Worm (Caenorhabditis elegans): ENCODE data around the gene F37A4.2.

Gene F37A4.2

DNA sequence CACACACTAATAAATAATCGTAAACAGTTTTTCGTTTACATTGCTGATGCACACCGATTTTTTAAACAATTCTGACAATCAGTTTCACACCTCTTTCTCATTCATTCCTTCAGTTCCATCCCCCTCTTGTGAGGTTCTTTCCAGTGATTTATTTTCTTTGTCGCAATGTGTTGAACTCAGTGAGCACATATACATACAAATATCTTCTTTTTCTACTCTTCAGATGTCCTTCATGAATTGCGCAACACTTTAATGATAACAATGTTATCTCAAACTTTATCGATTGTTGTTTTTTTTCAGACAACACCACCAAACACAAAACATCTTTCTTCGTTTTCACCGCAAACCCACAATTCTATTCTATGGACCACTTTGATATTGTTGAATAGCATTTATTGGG is 23.8 kb downstream of the F37A4.2 start, which contains the start of gene dig-1:
Gene dig-1, plus strand, starts transcription at position 301 of the 400 bp plus-strand sequence.
- TF ChIP-seq unc-42 (tag; optimal IDR thresholded peaks at IDR 0.05) (no peak), pros-1 (tag; optimal IDR thresholded peaks at IDR 0.05) (no peak), pag-3 (tag; optimal IDR thresholded peaks at IDR 0.05; ENCODE audit: borderline replicate concordance) (no peak), pqm-1 (tag; optimal IDR thresholded peaks at IDR 0.05) (no peak), fax-1 (tag; optimal IDR thresholded peaks at IDR 0.05) (no peak)

DNA sequence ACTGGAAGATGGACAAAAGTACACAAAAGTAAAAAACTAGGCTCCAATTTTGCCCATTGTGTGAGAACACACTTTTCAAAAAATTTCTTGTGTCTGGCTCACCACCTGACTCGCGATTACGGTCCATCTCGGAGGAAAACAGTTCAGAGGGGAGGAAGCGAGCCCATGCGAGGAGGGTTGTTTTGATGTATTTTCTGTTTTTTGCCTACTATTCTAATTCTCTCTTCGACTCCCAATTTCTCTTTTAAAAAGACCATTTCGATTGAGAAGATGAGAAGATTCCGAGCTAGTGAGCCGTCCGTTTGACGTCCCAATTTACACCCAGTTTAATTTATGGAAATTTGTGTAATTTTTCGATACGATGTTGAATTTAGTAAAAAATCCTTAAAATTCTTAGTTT is 24.4 kb downstream of the F37A4.2 start:
- TF ChIP-seq hlh-30 (tag; optimal IDR thresholded peaks at IDR 0.05; ENCODE audit: insufficient read depth) (no peak), hlh-13 (GFP tag; optimal IDR thresholded peaks at IDR 0.05) (no peak), ceh-22 (tag; optimal IDR thresholded peaks at IDR 0.05) (no peak), sdc-2 (tag; optimal IDR thresholded peaks at IDR 0.05) (no peak), hlh-6 (tag; optimal IDR thresholded peaks at IDR 0.05) (no peak), elt-4 (tag; optimal IDR thresholded peaks at IDR 0.05) (no peak), unc-55 (GFP tag; optimal IDR thresholded peaks at IDR 0.05) (no peak), T23F11.4 (GFP tag; optimal IDR thresholded peaks at IDR 0.05) (no peak), pha-2 (tag; optimal IDR thresholded peaks at IDR 0.05) (no peak), nhr-11 (tag; optimal IDR thresholded peaks at IDR 0.05) (no peak), nfya-1 (tag; optimal IDR thresholded peaks at IDR 0.05) (no peak), pros-1 (tag; optimal IDR thresholded peaks at IDR 0.05) (no peak), fkh-6 (tag; optimal IDR thresholded peaks at IDR 0.05) (no peak), madf-2 (tag; optimal IDR thresholded peaks at IDR 0.05) (no peak), gmeb-2 (tag; optimal IDR thresholded peaks at IDR 0.05) (no peak), hlh-8 (tag; optimal IDR thresholded peaks at IDR 0.05) (no peak), ceh-18 (tag; optimal IDR thresholded peaks at IDR 0.05) (no peak), pha-4 (tag; optimal IDR thresholded peaks at IDR 0.05) (no peak), ceh-9 (tag; optimal IDR thresholded peaks at IDR 0.05) (no peak), sox-4 (tag; optimal IDR thresholded peaks at IDR 0.05) (no peak)

DNA sequence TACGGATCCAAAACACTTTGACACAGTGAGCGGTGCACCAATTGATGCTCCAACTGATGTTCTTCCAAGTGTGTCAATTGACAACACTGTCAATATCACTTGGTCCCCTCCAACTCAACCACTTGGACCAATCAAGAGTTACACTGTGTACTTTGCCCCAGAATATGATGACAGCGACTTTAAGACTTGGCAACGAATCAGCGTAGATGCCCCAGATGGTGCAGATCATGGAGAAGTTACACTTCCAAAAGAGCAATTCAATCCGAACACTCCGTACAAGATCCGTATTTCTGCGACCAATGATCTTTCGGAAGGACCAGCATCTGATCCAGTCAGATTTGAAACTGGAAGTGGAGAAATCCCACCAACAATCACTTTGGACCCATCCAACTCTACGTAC is 30.4 kb downstream of the F37A4.2 start:
- TF ChIP-seq nfya-1 (tag; optimal IDR thresholded peaks at IDR 0.05) (no peak), nhr-232 (tag; optimal IDR thresholded peaks at IDR 0.05) (no peak), pag-3 (tag; optimal IDR thresholded peaks at IDR 0.05; ENCODE audit: borderline replicate concordance) (no peak), tbx-7 (tag; optimal IDR thresholded peaks at IDR 0.05) (no peak), sdc-2 (tag; optimal IDR thresholded peaks at IDR 0.05) (no peak), hlh-6 (tag; optimal IDR thresholded peaks at IDR 0.05) (no peak), mec-3 (tag; optimal IDR thresholded peaks at IDR 0.05; ENCODE audit: borderline replicate concordance) (no peak)

DNA sequence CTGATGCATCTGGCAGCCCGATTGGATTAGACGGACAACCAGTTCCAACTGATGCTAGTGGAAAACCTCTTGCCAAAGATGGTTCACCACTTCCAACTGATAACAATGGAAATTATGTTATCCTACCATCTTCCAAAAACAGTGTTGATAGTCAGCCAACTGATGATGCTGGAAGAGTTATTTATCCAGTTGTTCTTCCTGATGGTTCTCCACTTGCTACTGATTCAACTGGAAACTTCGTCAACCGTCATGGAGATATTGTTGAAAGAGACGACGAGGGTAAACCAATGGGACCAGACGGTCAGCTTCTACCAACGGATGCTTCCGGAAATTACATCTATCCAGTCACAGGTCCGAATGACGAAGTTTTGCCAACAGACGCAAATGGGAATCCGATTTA is 34.5 kb downstream of the F37A4.2 start:
- TF ChIP-seq pqm-1 (tag; optimal IDR thresholded peaks at IDR 0.05), result no peak

All from whole organism, late embryonic.